Fruit fly (Drosophila melanogaster): Measurements from ENCODE around the gene Dyrk3.

Gene Dyrk3

DNA sequence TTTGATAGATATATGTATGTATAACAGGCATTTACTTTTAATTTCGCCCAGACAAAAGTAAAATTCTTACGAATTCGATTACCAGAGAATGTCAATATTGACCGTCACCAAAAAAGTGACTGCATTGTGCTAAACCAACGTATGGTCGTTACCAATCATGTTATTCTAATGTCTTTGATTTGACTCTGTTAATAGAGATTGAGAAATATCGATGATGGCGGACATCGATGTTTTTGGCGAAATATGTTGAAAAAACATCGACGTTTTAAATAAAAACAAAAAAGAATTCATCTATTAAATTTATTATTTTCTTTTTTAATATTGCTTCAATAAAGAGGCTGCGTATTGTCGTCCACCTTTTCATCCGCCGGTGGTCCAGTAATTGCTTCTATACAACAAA is 47.7 kb downstream of the Dyrk3 start:
- TF ChIP-seq CG8478 (optimal IDR thresholded peaks at IDR 0.05) (no peak), CTCF (optimal IDR thresholded peaks at IDR 0.05) (no peak)

DNA sequence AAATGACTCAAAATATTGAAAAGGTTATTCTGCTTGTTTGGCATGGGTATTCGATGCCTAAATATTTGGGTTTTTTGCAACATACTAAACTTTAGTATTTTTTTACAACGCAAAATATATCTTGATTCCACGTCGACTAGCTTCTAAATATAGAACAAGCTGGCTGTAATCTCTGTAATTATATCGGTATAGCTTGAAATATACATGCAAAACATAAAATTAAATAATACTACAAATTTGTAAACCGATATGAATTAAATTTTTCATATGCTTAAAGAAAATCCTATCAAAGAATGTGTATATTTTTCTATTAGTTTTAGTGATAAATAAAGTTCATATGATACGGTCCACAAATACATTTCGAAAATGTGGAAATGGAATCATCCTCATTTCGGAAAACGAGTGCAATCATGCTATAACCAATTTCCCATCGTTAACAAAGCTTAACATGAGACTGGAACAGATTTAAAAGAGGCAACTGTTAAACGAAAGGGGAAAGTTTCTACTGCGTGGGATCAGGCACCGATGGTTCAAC is 48.9 kb downstream of the Dyrk3 start, which contains the start of gene pho:
Gene pho, minus strand, starts transcription at position 38 of the 535 bp plus-strand sequence.
- TF ChIP-seq CTCF (optimal IDR thresholded peaks at IDR 0.05) (no peak), CG8478 (optimal IDR thresholded peaks at IDR 0.05) (no peak)

DNA sequence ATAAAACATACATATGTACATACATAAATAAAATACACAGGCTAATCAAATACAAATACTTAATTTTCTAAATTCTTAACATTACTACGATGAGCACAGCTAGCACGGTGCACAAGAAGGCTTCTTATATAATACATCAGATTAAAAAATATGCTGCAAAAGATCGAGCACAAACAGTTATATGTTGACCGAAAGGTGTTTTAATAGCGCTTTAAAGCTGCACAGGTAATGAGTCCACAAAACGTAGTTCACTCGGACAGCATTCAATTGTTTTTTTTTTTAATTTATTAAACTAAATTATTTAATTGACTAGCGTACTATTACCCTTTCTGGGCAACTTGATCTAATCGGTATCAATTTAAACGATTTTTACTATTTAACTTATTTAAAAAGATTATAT is 55.4 kb downstream of the Dyrk3 start:
- no peak for TF ChIP-seq CG8478 (optimal IDR thresholded peaks at IDR 0.05)
- no peak for TF ChIP-seq CTCF (optimal IDR thresholded peaks at IDR 0.05)

Data from S2 (cell line).